Worm (Caenorhabditis elegans) whole organism, mixed stage, embryonic: ENCODE results near the gene nspg-4.

ENCODE experiments used
- blmp-1 ChIP-seq: fragments of 150-350 bp; optimal IDR thresholded peaks from 2 replicates; lab custom pipeline; 2014; ENCODE audit warnings: missing biosample characterization, missing genetic modification characterization
- ham-2 ChIP-seq: fragments of 200-800 bp; sonication (Bioruptor generic); optimal IDR thresholded peaks from 2 replicates; lab custom pipeline; 2018; ENCODE audit warnings: mild to moderate bottlenecking, missing genetic modification characterization, missing compliant biosample characterization
- lsy-2 ChIP-seq: fragments of 150-350 bp; optimal IDR thresholded peaks from 2 replicates; lab custom pipeline; 2014; ENCODE audit warnings: missing biosample characterization, missing genetic modification characterization
- mab-5 ChIP-seq: fragments of 150-350 bp; optimal IDR thresholded peaks from 2 replicates; lab custom pipeline; 2014; ENCODE audit warnings: missing biosample characterization, missing genetic modification characterization
- nhr-12 ChIP-seq: fragments of 150-350 bp; optimal IDR thresholded peaks from 2 replicates; lab custom pipeline; 2014; ENCODE audit warnings: missing biosample characterization, missing genetic modification characterization
- nhr-237 ChIP-seq: fragments of 150-350 bp; optimal IDR thresholded peaks from 2 replicates; lab custom pipeline; 2014; ENCODE audit warnings: missing biosample characterization, missing genetic modification characterization
- unc-62 ChIP-seq: fragments of 150-350 bp; optimal IDR thresholded peaks from 2 replicates; lab custom pipeline; 2014; ENCODE audit warnings: missing biosample characterization, missing genetic modification reagents, missing genetic modification characterization
- ztf-11 ChIP-seq: fragments of 150-350 bp; optimal IDR thresholded peaks from 2 replicates; lab custom pipeline; 2014; ENCODE audit warnings: missing biosample characterization, missing genetic modification characterization

ce11 chrX:3350306-3350705, at the start of gene nspg-4:
- no peak for TF ChIP-seq nhr-12 (tag; lab: Kevin White, UChicago)
- TF ChIP-seq lsy-2: no peak
- TF ChIP-seq ztf-11 (tag; lab: Kevin White, UChicago): no peak
- no peak for TF ChIP-seq blmp-1
- TF ChIP-seq nhr-237 (tag; lab: Kevin White, UChicago): no peak
- no peak for TF ChIP-seq ham-2 (GFP tag; lab: Kevin White, UChicago)
- TF ChIP-seq unc-62 (GFP tag; lab: Kevin White, UChicago): no peak
- no peak for TF ChIP-seq mab-5 (tag; lab: Kevin White, UChicago)
